Worm (Caenorhabditis elegans): ENCODE results near the gene D2023.3.

ce11 chrV:11819451-11819850 lies 7.6 kb upstream of the D2023.3 start:
- no peak for TF ChIP-seq aly-2 (tag; optimal IDR thresholded peaks at IDR 0.05)
- no peak for TF ChIP-seq F13H6.1 (tag; optimal IDR thresholded peaks at IDR 0.05)
- no peak for TF ChIP-seq alr-1 (tag; optimal IDR thresholded peaks at IDR 0.05)
- TF ChIP-seq ama-1 (optimal IDR thresholded peaks at IDR 0.05) = no peak
- no peak for TF ChIP-seq egl-27 (tag; optimal IDR thresholded peaks at IDR 0.05)
- TF ChIP-seq mbf-1 (tag; optimal IDR thresholded peaks at IDR 0.05) = no peak
- TF ChIP-seq unc-62 (GFP tag; optimal IDR thresholded peaks at IDR 0.05) = no peak

Data from whole organism, L2 larva.